Fruit fly (Drosophila melanogaster) whole organism, embryonic: ENCODE data around the gene CG44838.
A peak's percentile ranks its signal among the peaks of the same experiment; 100 is the strongest.

Experiments
- CG10209 ChIP-seq: fragments of 200-800 bp; sonication (Bioruptor generic); optimal IDR thresholded peaks from 3 replicates; lab custom pipeline; 2017; ENCODE audit warnings: missing biosample characterization, mild to moderate bottlenecking, missing genetic modification characterization, missing genetic modification reagents
- CG10565 ChIP-seq: fragments of 200-800 bp; sonication (Bioruptor generic); optimal IDR thresholded peaks from 3 replicates; lab custom pipeline; 2016; ENCODE audit warnings: missing biosample characterization, mild to moderate bottlenecking, missing genetic modification characterization
- CG11456 ChIP-seq: fragments of 200-800 bp; sonication (Bioruptor generic); IDR thresholded peaks from 3 replicates; pipeline ENCODE4 v1.3.6; 2022; ENCODE audit warnings: missing biosample characterization, missing genetic modification characterization
- CG11696 ChIP-seq: fragments of 200-800 bp; sonication (Bioruptor generic); IDR thresholded peaks from 2 replicates; pipeline ENCODE4 v1.3.6; 2022; ENCODE audit warnings: missing biosample characterization, missing genetic modification characterization
- CG12104 ChIP-seq: fragments of 200-800 bp; sonication (Bioruptor generic); optimal IDR thresholded peaks from 3 replicates; lab custom pipeline; 2016; ENCODE audit warnings: missing biosample characterization, missing genetic modification characterization
- CG1233 ChIP-seq: fragments of 200-800 bp; sonication (Bioruptor generic); optimal IDR thresholded peaks from 4 replicates; lab custom pipeline; 2018; ENCODE audit warnings: missing biosample characterization, mild to moderate bottlenecking, missing genetic modification characterization
- CG12391 ChIP-seq: fragments of 200-800 bp; sonication (Bioruptor generic); optimal IDR thresholded peaks from 3 replicates; lab custom pipeline; 2018; ENCODE audit warnings: missing biosample characterization, mild to moderate bottlenecking, missing genetic modification characterization, moderate library complexity
- CG12744 ChIP-seq: fragments of 200-800 bp; sonication (Bioruptor generic); optimal IDR thresholded peaks from 2 replicates; lab custom pipeline; 2016; ENCODE audit warnings: missing biosample characterization, missing genetic modification characterization
- CG13775 ChIP-seq: fragments of 200-800 bp; sonication (Bioruptor generic); optimal IDR thresholded peaks from 3 replicates; lab custom pipeline; 2017; ENCODE audit warnings: missing biosample characterization, mild to moderate bottlenecking, missing genetic modification characterization
- CG14441 ChIP-seq: fragments of 200-800 bp; sonication (Bioruptor generic); IDR thresholded peaks from 2 replicates; pipeline ENCODE4 v1.3.6; 2022; ENCODE audit warnings: missing biosample characterization, missing genetic modification characterization
- CG14710 ChIP-seq: fragments of 200-800 bp; sonication (Bioruptor generic); optimal IDR thresholded peaks from 3 replicates; lab custom pipeline; 2019; ENCODE audit warnings: missing biosample characterization, mild to moderate bottlenecking, missing genetic modification characterization, moderate library complexity
- CG16779 ChIP-seq: fragments of 200-800 bp; sonication (Bioruptor generic); IDR thresholded peaks from 2 replicates; pipeline ENCODE4 v1.3.6; 2022; ENCODE audit warnings: missing biosample characterization, missing genetic modification characterization
- CG30403 ChIP-seq: fragments of 200-800 bp; sonication (Bioruptor generic); optimal IDR thresholded peaks from 3 replicates; lab custom pipeline; 2016; ENCODE audit warnings: missing biosample characterization, missing genetic modification characterization
- CG31441 ChIP-seq: fragments of 200-800 bp; sonication (Bioruptor generic); IDR thresholded peaks from 2 replicates; pipeline ENCODE4 v1.3.6; 2022; ENCODE audit warnings: missing biosample characterization, missing genetic modification characterization
- CG4424 ChIP-seq: fragments of 200-800 bp; sonication (Bioruptor generic); optimal IDR thresholded peaks from 3 replicates; lab custom pipeline; 2016; ENCODE audit warnings: missing biosample characterization, missing genetic modification characterization
- CG6272 ChIP-seq: fragments of 200-800 bp; sonication (Bioruptor generic); IDR thresholded peaks from 2 replicates; pipeline ENCODE4 v1.3.6; 2022; ENCODE audit warnings: missing biosample characterization, missing genetic modification characterization
- CG6854 ChIP-seq: fragments of 200-800 bp; sonication (Bioruptor generic); optimal IDR thresholded peaks from 3 replicates; lab custom pipeline; 2017; ENCODE audit warnings: missing biosample characterization, mild to moderate bottlenecking, missing genetic modification characterization
- CG7745 ChIP-seq: fragments of 200-800 bp; sonication (Bioruptor generic); optimal IDR thresholded peaks from 2 replicates; lab custom pipeline; 2018; ENCODE audit warnings: missing biosample characterization, mild to moderate bottlenecking, missing genetic modification characterization, moderate library complexity
- CG8765 ChIP-seq: fragments of 200-800 bp; sonication (Bioruptor generic); IDR thresholded peaks from 2 replicates; pipeline ENCODE4 v1.3.6; 2022; ENCODE audit warnings: missing biosample characterization, missing genetic modification characterization
- CG9609 ChIP-seq: fragments of 200-800 bp; sonication (Bioruptor generic); optimal IDR thresholded peaks from 3 replicates; lab custom pipeline; 2016; ENCODE audit warnings: missing biosample characterization, missing genetic modification characterization
- CG9817 ChIP-seq: fragments of 200-800 bp; sonication (Bioruptor generic); optimal IDR thresholded peaks from 2 replicates; lab custom pipeline; 2018; ENCODE audit warnings: missing biosample characterization, mild to moderate bottlenecking, missing genetic modification characterization, moderate library complexity
- Camta ChIP-seq: fragments of 200-800 bp; sonication (Bioruptor generic); optimal IDR thresholded peaks from 2 replicates; lab custom pipeline; 2016; ENCODE audit warnings: missing biosample characterization, missing genetic modification characterization
- Dad ChIP-seq: fragments of 200-800 bp; sonication (Bioruptor generic); optimal IDR thresholded peaks from 3 replicates; lab custom pipeline; 2016; ENCODE audit warnings: missing biosample characterization, missing genetic modification characterization
- Dek ChIP-seq: fragments of 200-800 bp; sonication (Bioruptor generic); optimal IDR thresholded peaks from 3 replicates; lab custom pipeline; 2019; ENCODE audit warnings: missing biosample characterization, mild to moderate bottlenecking, missing genetic modification characterization, moderate library complexity
- Dp ChIP-seq: fragments of 200-800 bp; sonication (Bioruptor generic); optimal IDR thresholded peaks from 2 replicates; lab custom pipeline; 2018; ENCODE audit warnings: missing biosample characterization, mild to moderate bottlenecking, missing genetic modification characterization, moderate library complexity
- E2f1 ChIP-seq: fragments of 200-800 bp; sonication (Bioruptor generic); IDR thresholded peaks from 2 replicates; pipeline ENCODE4 v1.3.6; 2022; ENCODE audit warnings: missing biosample characterization, missing genetic modification characterization
- Hr39 ChIP-seq: fragments of >200 bp; optimal IDR thresholded peaks from 2 replicates; lab custom pipeline; 2017
- Jarid2 ChIP-seq: fragments of 200-800 bp; sonication (Bioruptor generic); optimal IDR thresholded peaks from 3 replicates; lab custom pipeline; 2017; ENCODE audit warnings: mild to moderate bottlenecking, missing biosample characterization, missing genetic modification reagents, missing genetic modification characterization
- Lhr ChIP-seq: fragments of 200-800 bp; sonication (Bioruptor generic); optimal IDR thresholded peaks from 3 replicates; lab custom pipeline; 2017; ENCODE audit warnings: mild to moderate bottlenecking, missing biosample characterization, missing genetic modification reagents, missing genetic modification characterization
- Mad ChIP-seq: fragments of 200-800 bp; sonication (Bioruptor generic); optimal IDR thresholded peaks from 2 replicates; lab custom pipeline; 2016; ENCODE audit warnings: missing biosample characterization, missing genetic modification characterization
- Nf-YA ChIP-seq: fragments of 200-800 bp; sonication (Bioruptor generic); IDR thresholded peaks from 2 replicates; pipeline ENCODE4 v1.3.6; 2022; ENCODE audit warnings: missing biosample characterization, missing genetic modification characterization
- Nf-YC ChIP-seq: fragments of 200-800 bp; optimal IDR thresholded peaks from 3 replicates; lab custom pipeline; 2019; ENCODE audit warnings: missing biosample characterization, mild to moderate bottlenecking, missing genetic modification characterization, moderate library complexity
- NfI ChIP-seq: fragments of 200-800 bp; sonication (Bioruptor generic); optimal IDR thresholded peaks from 3 replicates; lab custom pipeline; 2018; ENCODE audit warnings: missing biosample characterization, mild to moderate bottlenecking, missing genetic modification characterization, moderate library complexity
- Side ChIP-seq: fragments of 200-800 bp; sonication (Bioruptor generic); optimal IDR thresholded peaks from 2 replicates; lab custom pipeline; 2016; ENCODE audit warnings: missing biosample characterization, missing genetic modification characterization
- Spps ChIP-seq: fragments of 200-800 bp; sonication (Bioruptor generic); optimal IDR thresholded peaks from 2 replicates; lab custom pipeline; 2018; ENCODE audit warnings: missing biosample characterization, mild to moderate bottlenecking, missing genetic modification characterization
- TFAM ChIP-seq: fragments of 200-800 bp; sonication (Bioruptor generic); optimal IDR thresholded peaks from 2 replicates; lab custom pipeline; 2017; ENCODE audit warnings: missing biosample characterization, missing genetic modification characterization, inconsistent platforms
- bcd ChIP-seq: fragments of 200-800 bp; sonication (Bioruptor generic); optimal IDR thresholded peaks from 2 replicates; lab custom pipeline; 2017; ENCODE audit warnings: missing biosample characterization, mild to moderate bottlenecking, missing genetic modification characterization
- dan ChIP-seq: fragments of 200-800 bp; sonication (Bioruptor generic); IDR thresholded peaks from 2 replicates; pipeline ENCODE4 v1.3.6; 2022; ENCODE audit warnings: missing biosample characterization, missing genetic modification characterization
- dmrt11E ChIP-seq: fragments of 200-800 bp; sonication (Bioruptor generic); optimal IDR thresholded peaks from 3 replicates; lab custom pipeline; 2018; ENCODE audit warnings: missing biosample characterization, mild to moderate bottlenecking, missing genetic modification characterization, moderate library complexity
- ftz-f1 ChIP-seq: fragments of 200-800 bp; sonication (Bioruptor generic); optimal IDR thresholded peaks from 2 replicates; lab custom pipeline; 2016; ENCODE audit warnings: missing biosample characterization, missing genetic modification characterization
- gem ChIP-seq: fragments of 200-800 bp; sonication (Bioruptor generic); optimal IDR thresholded peaks from 2 replicates; lab custom pipeline; 2019; ENCODE audit warnings: missing biosample characterization, mild to moderate bottlenecking, missing genetic modification characterization, moderate library complexity
- grau ChIP-seq: fragments of 200-800 bp; optimal IDR thresholded peaks from 3 replicates; lab custom pipeline; 2019; ENCODE audit warnings: missing biosample characterization, mild to moderate bottlenecking, missing genetic modification characterization, moderate library complexity
- hb ChIP-seq: fragments of 200-800 bp; sonication (Bioruptor generic); IDR thresholded peaks from 3 replicates; pipeline ENCODE4 v1.3.6; 2022; ENCODE audit warnings: missing biosample characterization, missing genetic modification characterization; ENCODE audit not compliant: partially characterized antibody
- knrl ChIP-seq: fragments of 200-800 bp; sonication (Bioruptor generic); IDR thresholded peaks from 3 replicates; pipeline ENCODE4 v1.3.6; 2022; ENCODE audit warnings: missing biosample characterization, missing genetic modification characterization; ENCODE audit not compliant: partially characterized antibody
- pan ChIP-seq, 4 experiments: fragments of >200 bp in 3 of 4; fragments of 200-800 bp in 1 of 4; sonication (Bioruptor generic) in 1 of 4; optimal IDR thresholded peaks in 3 of 4; IDR thresholded peaks in 1 of 4; 2 replicates each; pipeline versions ENCODE4 v1.3.6 to Lab custom; 2017 to 2022; ENCODE audit warnings: missing biosample characterization in 2 of 4, missing genetic modification characterization in 2 of 4, mixed read lengths in 1 of 4
- schlank ChIP-seq: fragments of 200-800 bp; sonication (Bioruptor generic); optimal IDR thresholded peaks from 2 replicates; lab custom pipeline; 2018; ENCODE audit warnings: missing biosample characterization, mild to moderate bottlenecking, missing genetic modification characterization
- sqz ChIP-seq: fragments of 200-800 bp; sonication (Bioruptor generic); optimal IDR thresholded peaks from 3 replicates; lab custom pipeline; 2018; ENCODE audit warnings: missing biosample characterization, mild to moderate bottlenecking, missing genetic modification characterization
- tx ChIP-seq: fragments of 200-800 bp; sonication (Bioruptor generic); optimal IDR thresholded peaks from 2 replicates; lab custom pipeline; 2016; ENCODE audit warnings: missing biosample characterization, missing genetic modification characterization
- z ChIP-seq: fragments of 200-800 bp; sonication (Bioruptor generic); IDR thresholded peaks from 3 replicates; pipeline ENCODE4 v1.3.6; 2022; ENCODE audit warnings: missing biosample characterization, missing genetic modification characterization

The CG44838 gene

dm6 chr3L:9505007-9505712 lies 44.3 kb downstream of the CG44838 start, which contains the start of gene path (continued):
- TF ChIP-seq Jarid2 (GFP tag; lab: Kevin White, UChicago) (peak; percentile 100), CG4424 (GFP tag; lab: Kevin White, UChicago) (peak; percentile 49), CG6854 (no peak), CG1233 (GFP tag; lab: Kevin White, UChicago) (no peak), CG7745 (tag; lab: Kevin White, UChicago) (no peak), CG9609 (GFP tag; lab: Kevin White, UChicago) (no peak), CG14441 (GFP tag; lab: Robert Waterston, UW) (peak; percentile 25; the same call in 1 of the 2 replicates), Mad (GFP tag; lab: Kevin White, UChicago) (peak; percentile 46), CG6272 (GFP tag; lab: Robert Waterston, UW) (no peak), CG16779 (GFP tag; lab: Robert Waterston, UW) (no peak), CG12744 (GFP tag; lab: Kevin White, UChicago) (no peak), Spps (tag; lab: Kevin White, UChicago) (peak; percentile 59), bcd (GFP tag; lab: Kevin White, UChicago) (peak; percentile 4), E2f1 (no peak; the same call in 1 of the 2 replicates), Dp (no peak), Nf-YC (tag; lab: Kevin White, UChicago) (peak; percentile 48), gem (tag; lab: Kevin White, UChicago) (peak; percentile 67), dmrt11E (tag; lab: Kevin White, UChicago) (peak; percentile 50), Side (no peak), ftz-f1 (GFP tag; lab: Kevin White, UChicago) (no peak), pan (optimal IDR thresholded peaks at IDR 0.05; lab: Kevin White, UChicago) (no peak), pan (GFP tag; optimal IDR thresholded peaks at IDR 0.05 in 1 of 2, IDR thresholded peaks at IDR 0.05 in 1 of 2) (peak in 1 of 2 experiments; percentile 10), TFAM (GFP tag; lab: Kevin White, UChicago) (no peak), CG10565 (GFP tag; lab: Kevin White, UChicago) (no peak), z (GFP tag; lab: Robert Waterston, UW) (no peak; the same call in 2 of the 3 replicates), Dad (no peak), tx (GFP tag; lab: Kevin White, UChicago) (no peak), CG11456 (GFP tag; lab: Robert Waterston, UW) (no peak; the same call in 2 of the 3 replicates), CG30403 (GFP tag; lab: Kevin White, UChicago) (peak; percentile 35), Hr39 (lab: Kevin White, UChicago) (no peak), NfI (no peak), CG10209 (peak; percentile 37), CG11696 (peak; percentile 45; the same call in 1 of the 2 replicates), CG12104 (GFP tag; lab: Kevin White, UChicago) (peak; percentile 66), Nf-YA (GFP tag; lab: Robert Waterston, UW) (no peak), CG12391 (tag; lab: Kevin White, UChicago) (peak; percentile 55), schlank (tag; lab: Kevin White, UChicago) (no peak), CG13775 (GFP tag; lab: Kevin White, UChicago) (peak; percentile 3), CG14710 (peak; percentile 66), dan (GFP tag; lab: Robert Waterston, UW) (no peak), CG9817 (no peak), CG31441 (GFP tag; lab: Robert Waterston, UW) (peak; percentile 84), CG8765 (GFP tag; lab: Robert Waterston, UW) (no peak), grau (tag; lab: Kevin White, UChicago) (peak; percentile 51), hb (GFP tag; lab: Robert Waterston, UW) (no peak), knrl (GFP tag; lab: Robert Waterston, UW) (no peak), Lhr (GFP tag; lab: Kevin White, UChicago) (no peak), sqz (GFP tag; lab: Kevin White, UChicago) (no peak), Dek (tag; lab: Kevin White, UChicago) (peak; percentile 12), Camta (no peak)
